Worm (Caenorhabditis elegans): ENCODE data around the gene fdgt-2.

- TF ChIP-seq atf-7 (tag; optimal IDR thresholded peaks at IDR 0.05) (no peak), Y67H2A.10 (GFP tag; conservative IDR thresholded peaks at IDR 0.05) (no peak), ztf-3 (GFP tag; optimal IDR thresholded peaks at IDR 0.05) (no peak), hrde-1 (tag; optimal IDR thresholded peaks at IDR 0.05; ENCODE audit: borderline replicate concordance) (no peak), ekl-4 (GFP tag; IDR thresholded peaks at IDR 0.05) (no peak), him-1 (tag; optimal IDR thresholded peaks at IDR 0.05) (no peak), nhr-179 (tag; optimal IDR thresholded peaks at IDR 0.05) (no peak), T26A5.8 (tag; optimal IDR thresholded peaks at IDR 0.05) (no peak), ets-4 (GFP tag; optimal IDR thresholded peaks at IDR 0.05) (no peak), mel-28 (tag; optimal IDR thresholded peaks at IDR 0.05; ENCODE audit: borderline replicate concordance) (no peak), mxl-1 (tag; optimal IDR thresholded peaks at IDR 0.05) (no peak), lir-1 (GFP tag; conservative IDR thresholded peaks at IDR 0.05) (no peak), aptf-3 (GFP tag; IDR thresholded peaks at IDR 0.05) (no peak), F57A8.1 (GFP tag; optimal IDR thresholded peaks at IDR 0.05) (no peak)
Observed at ce11 chrII:8405303-8405702, 12.1 kb upstream of the fdgt-2 start, which contains the start of gene ubc-24.

Data from whole organism, young adult.